Worm (Caenorhabditis elegans) whole organism, young adult: ENCODE measurements around the gene F49C5.12.
"Not testable (repeated sequence)": the region's sequence is repeated elsewhere in the genome, so short reads cannot be mapped to it uniquely, and the experiment has no call there.

Source experiments
- B0336.3 ChIP-seq: fragments of 200-800 bp; sonication (Bioruptor generic); IDR thresholded peaks from 2 replicates; pipeline ENCODE4 v1.3.6; 2022; ENCODE audit warnings: missing genetic modification characterization, missing compliant biosample characterization
- F49E8.2 ChIP-seq: sonication (generic microtip); optimal IDR thresholded peaks from 3 replicates; lab custom pipeline; 2017; ENCODE audit warnings: missing genetic modification characterization, mild to moderate bottlenecking, missing compliant biosample characterization, antibody characterized with exemption, moderate library complexity; ENCODE audit not compliant: insufficient read depth
- F52B5.7 ChIP-seq: sonication (generic microtip); optimal IDR thresholded peaks from 2 replicates; lab custom pipeline; 2016; ENCODE audit warnings: mild to moderate bottlenecking, missing genetic modification characterization, missing compliant biosample characterization
- Y53G8AR.9 ChIP-seq: fragments of 200-800 bp; sonication (Bioruptor generic); conservative IDR thresholded peaks from 2 replicates; pipeline ENCODE4 v1.3.6; 2022; ENCODE audit warnings: missing genetic modification reagents, missing genetic modification characterization, missing compliant biosample characterization
- Y67H2A.10 ChIP-seq: fragments of 200-800 bp; sonication (Bioruptor generic); conservative IDR thresholded peaks from 2 replicates; pipeline ENCODE4 v1.3.6; 2022; ENCODE audit warnings: missing genetic modification reagents, missing genetic modification characterization, missing compliant biosample characterization
- Y79H2A.3 ChIP-seq: fragments of 200-800 bp; sonication (Bioruptor generic); conservative IDR thresholded peaks from 2 replicates; pipeline ENCODE4 v1.3.6; 2022; ENCODE audit warnings: missing genetic modification reagents, missing genetic modification characterization, missing compliant biosample characterization
- akir-1 ChIP-seq: fragments of 200-800 bp; sonication (Bioruptor generic); optimal IDR thresholded peaks from 2 replicates; lab custom pipeline; 2018; ENCODE audit warnings: mild to moderate bottlenecking, missing genetic modification characterization, moderate library complexity, missing compliant biosample characterization
- ama-1 ChIP-seq, 3 experiments: fragments of 150-350 bp in 1 of 3; sonication (generic microtip) in 2 of 3; optimal IDR thresholded peaks; 2 replicates each; lab custom pipeline; 2014 to 2018; ENCODE audit warnings: missing biosample characterization in 2 of 3, missing genetic modification characterization in 2 of 3, missing genetic modification reagents in 2 of 3
- athp-1 ChIP-seq: sonication (generic microtip); optimal IDR thresholded peaks from 2 replicates; lab custom pipeline; 2017; ENCODE audit warnings: mild to moderate bottlenecking, missing genetic modification characterization, missing compliant biosample characterization
- attf-3 ChIP-seq: fragments of 200-800 bp; sonication (Bioruptor generic); conservative IDR thresholded peaks from 2 replicates; pipeline ENCODE4 v1.3.6; 2022; ENCODE audit warnings: missing genetic modification reagents, missing genetic modification characterization, missing compliant biosample characterization
- bed-2 ChIP-seq: fragments of 200-800 bp; sonication (Bioruptor generic); IDR thresholded peaks from 2 replicates; pipeline ENCODE4 v1.3.6; 2022; ENCODE audit warnings: missing genetic modification reagents, missing genetic modification characterization, missing compliant biosample characterization
- cebp-1 ChIP-seq, 2 experiments: fragments of 200-800 bp in 1 of 2; sonication (Bioruptor generic) in 1 of 2; sonication (generic microtip) in 1 of 2; IDR thresholded peaks in 1 of 2; optimal IDR thresholded peaks in 1 of 2; 2 replicates each; pipeline versions ENCODE4 v1.3.6 to Lab custom; 2017 to 2022; ENCODE audit warnings: missing compliant biosample characterization in 2 of 2, missing genetic modification characterization in 2 of 2, mild to moderate bottlenecking in 1 of 2, missing genetic modification reagents in 1 of 2, moderate library complexity in 1 of 2
- die-1 ChIP-seq: sonication (generic microtip); optimal IDR thresholded peaks from 2 replicates; lab custom pipeline; 2016; ENCODE audit warnings: missing genotype, mild to moderate bottlenecking, missing genetic modification characterization, missing compliant biosample characterization
- dpff-1 ChIP-seq: sonication (generic microtip); optimal IDR thresholded peaks from 2 replicates; lab custom pipeline; 2017; ENCODE audit warnings: mild to moderate bottlenecking, missing genetic modification characterization, missing compliant biosample characterization
- egl-18 ChIP-seq: fragments of 200-800 bp; sonication (Bioruptor generic); IDR thresholded peaks from 2 replicates; pipeline ENCODE4 v1.3.6; 2022; ENCODE audit warnings: missing genetic modification reagents, missing genetic modification characterization, missing compliant biosample characterization
- egl-44 ChIP-seq: fragments of 200-800 bp; sonication (Bioruptor generic); IDR thresholded peaks from 2 replicates; pipeline ENCODE4 v1.3.6; 2022; ENCODE audit warnings: missing genetic modification reagents, missing genetic modification characterization, missing compliant biosample characterization
- ekl-4 ChIP-seq: fragments of 200-800 bp; sonication (Bioruptor generic); IDR thresholded peaks from 2 replicates; pipeline ENCODE4 v1.3.6; 2022; ENCODE audit warnings: missing genetic modification reagents, missing genetic modification characterization, missing compliant biosample characterization
- ets-4 ChIP-seq: fragments of 200-800 bp; sonication (Bioruptor generic); optimal IDR thresholded peaks from 2 replicates; lab custom pipeline; 2018; ENCODE audit warnings: mild to moderate bottlenecking, missing genetic modification characterization, missing compliant biosample characterization
- fkh-3 ChIP-seq: sonication (generic microtip); optimal IDR thresholded peaks from 2 replicates; lab custom pipeline; 2016; ENCODE audit warnings: mild to moderate bottlenecking, missing genetic modification characterization, missing compliant biosample characterization
- hrde-1 ChIP-seq: sonication (generic microtip); optimal IDR thresholded peaks from 2 replicates; lab custom pipeline; 2016; ENCODE audit warnings: missing genetic modification characterization, mild to moderate bottlenecking, missing compliant biosample characterization, moderate library complexity, missing genotype, missing genetic modification reagents, borderline replicate concordance
- hsf-1 ChIP-seq: fragments of 200-800 bp; sonication (Bioruptor generic); IDR thresholded peaks from 2 replicates; pipeline ENCODE4 v1.3.6; 2022; ENCODE audit warnings: missing genetic modification reagents, missing genetic modification characterization, missing compliant biosample characterization
- let-607 ChIP-seq, 2 experiments: fragments of 200-800 bp in 1 of 2; sonication (Bioruptor generic) in 1 of 2; sonication (generic microtip) in 1 of 2; optimal IDR thresholded peaks; 2 replicates each; lab custom pipeline; 2016 to 2018; ENCODE audit warnings: mild to moderate bottlenecking in 2 of 2, missing compliant biosample characterization in 2 of 2, missing genetic modification characterization in 2 of 2, moderate library complexity in 2 of 2, missing genotype in 1 of 2
- lin-40 ChIP-seq: sonication (generic microtip); optimal IDR thresholded peaks from 2 replicates; lab custom pipeline; 2016; ENCODE audit warnings: missing genetic modification characterization, mild to moderate bottlenecking, missing compliant biosample characterization, missing genotype, missing genetic modification reagents
- lsy-27 ChIP-seq: sonication (generic microtip); optimal IDR thresholded peaks from 2 replicates; lab custom pipeline; 2017; ENCODE audit warnings: missing genetic modification characterization, mild to moderate bottlenecking, missing compliant biosample characterization, antibody characterized with exemption, missing genotype, borderline replicate concordance; ENCODE audit not compliant: insufficient read depth
- madf-10 ChIP-seq: sonication (generic microtip); optimal IDR thresholded peaks from 2 replicates; lab custom pipeline; 2016; ENCODE audit warnings: mild to moderate bottlenecking, missing genetic modification characterization, missing compliant biosample characterization
- madf-3 ChIP-seq: fragments of 200-800 bp; sonication (Bioruptor generic); IDR thresholded peaks from 2 replicates; pipeline ENCODE4 v1.3.6; 2022; ENCODE audit warnings: missing genetic modification reagents, missing genetic modification characterization, missing compliant biosample characterization
- mcd-1 ChIP-seq: fragments of 200-800 bp; sonication (Bioruptor generic); IDR thresholded peaks from 2 replicates; pipeline ENCODE4 v1.3.6; 2022; ENCODE audit warnings: missing genetic modification reagents, missing genetic modification characterization, missing compliant biosample characterization
- nhr-90 ChIP-seq: sonication (generic microtip); optimal IDR thresholded peaks from 2 replicates; lab custom pipeline; 2016; ENCODE audit warnings: missing genotype, mild to moderate bottlenecking, missing genetic modification characterization, missing compliant biosample characterization
- pha-4 ChIP-seq: fragments of 150-350 bp; sonication (generic microtip); optimal IDR thresholded peaks from 2 replicates; lab custom pipeline; 2014; ENCODE audit warnings: missing biosample characterization, missing genetic modification reagents, missing genetic modification characterization
- rcor-1 ChIP-seq: fragments of 200-800 bp; sonication (Bioruptor generic); IDR thresholded peaks from 2 replicates; pipeline ENCODE4 v1.3.6; 2022; ENCODE audit warnings: missing genetic modification reagents, missing genetic modification characterization, missing compliant biosample characterization
- snpc-4 ChIP-seq, 5 experiments: fragments of 150-350 bp in 1 of 5; sonication (generic microtip) in 4 of 5; optimal IDR thresholded peaks; 2 replicates each; lab custom pipeline; 2014 to 2018; ENCODE audit warnings: missing genetic modification characterization in 5 of 5, missing biosample characterization in 3 of 5, antibody characterized with exemption in 2 of 5, mild to moderate bottlenecking in 2 of 5, missing compliant biosample characterization in 2 of 5, missing genotype in 2 of 5, moderate library complexity in 2 of 5, missing genetic modification reagents in 1 of 5
- xnd-1 ChIP-seq: sonication (generic microtip); optimal IDR thresholded peaks from 2 replicates; lab custom pipeline; 2016; ENCODE audit warnings: missing genotype, missing genetic modification reagents, missing genetic modification characterization, missing compliant biosample characterization
- zim-3 ChIP-seq: sonication (generic microtip); optimal IDR thresholded peaks from 2 replicates; lab custom pipeline; 2017; ENCODE audit warnings: mild to moderate bottlenecking, missing genetic modification characterization, moderate library complexity, missing compliant biosample characterization
- ztf-25 ChIP-seq: fragments of 200-800 bp; sonication (Bioruptor generic); IDR thresholded peaks from 2 replicates; pipeline ENCODE4 v1.3.6; 2022; ENCODE audit warnings: missing genetic modification reagents, missing genetic modification characterization, missing compliant biosample characterization
- ztf-26 ChIP-seq: sonication (generic microtip); optimal IDR thresholded peaks from 2 replicates; lab custom pipeline; 2017; ENCODE audit warnings: missing genetic modification characterization, missing compliant biosample characterization

F49C5.12 gene

DNA sequence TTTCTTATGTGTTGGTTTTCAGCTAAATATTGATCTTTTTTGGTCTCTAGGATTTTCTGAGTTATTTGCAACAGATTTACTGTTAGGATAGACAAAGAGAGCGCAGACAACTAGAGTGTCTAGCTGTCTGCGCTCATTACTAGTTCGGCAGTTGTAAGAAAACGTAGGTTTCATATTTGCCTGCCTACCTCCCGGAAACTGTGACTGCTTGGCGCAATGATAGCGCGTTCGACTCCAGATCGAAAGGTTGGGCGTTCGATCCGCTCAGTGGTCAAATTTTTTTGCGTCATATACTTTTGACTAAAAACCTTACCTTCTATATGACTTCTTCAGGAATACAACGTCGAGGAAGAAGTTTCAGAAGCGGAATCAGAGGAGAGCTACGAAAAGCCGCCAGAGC lies 20.7 kb downstream of the F49C5.12 start (continued):
- TF ChIP-seq dpff-1 (tag; lab: Kevin White, UChicago), result no peak

DNA sequence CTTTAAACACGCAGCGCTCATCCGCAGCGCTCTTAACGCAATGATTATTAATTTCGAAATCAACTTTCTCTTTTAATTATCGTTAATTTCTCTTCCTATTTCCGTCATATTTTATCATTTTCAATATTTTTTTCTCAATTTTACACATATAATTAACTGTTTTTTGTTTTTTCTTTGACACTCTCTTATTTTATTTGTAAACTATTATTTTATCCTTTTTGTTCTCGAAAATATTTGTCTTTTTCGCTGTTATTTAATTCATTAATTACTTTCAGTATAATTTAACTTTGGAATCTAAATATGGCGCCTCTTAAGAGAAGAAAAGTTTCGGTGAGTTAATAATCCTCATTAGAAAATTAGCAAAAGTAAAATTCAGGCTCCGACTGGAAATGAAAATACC lies 23.9 kb downstream of the F49C5.12 start, which contains the start of gene F49C5.3:
TSS of gene F49C5.3 (plus strand) at position 301 of the 400 bp plus-strand sequence.
- not testable (repeated sequence) for TF ChIP-seq ama-1 (optimal IDR thresholded peaks at IDR 0.05; lab: Kevin White, UChicago); ama-1 (GFP tag; optimal IDR thresholded peaks at IDR 0.05; lab: Kevin White, UChicago); fkh-3 (tag; lab: Kevin White, UChicago); die-1 (tag; lab: Kevin White, UChicago)

- TF ChIP-seq attf-3 (GFP tag; lab: Robert Waterston, UW) (no peak), lin-40 (tag; lab: Kevin White, UChicago) (no peak), xnd-1 (no peak), Y53G8AR.9 (no peak), F49E8.2 (tag; lab: Kevin White, UChicago) (no peak), Y67H2A.10 (GFP tag; lab: Robert Waterston, UW) (no peak), F52B5.7 (no peak), madf-3 (GFP tag; lab: Robert Waterston, UW) (no peak)
- TF ChIP-seq, all 124 proteins: peak for 0
Observed at ce11 chrII:12535297-12535803, 24.8 kb downstream of the F49C5.12 start, which contains the start of gene nimk-1. Gene nimk-1 (plus strand): TSS chrII:12535753.

- no peak for TF ChIP-seq fkh-3 (tag; lab: Kevin White, UChicago)
- no peak for TF ChIP-seq Y79H2A.3 (GFP tag; lab: Robert Waterston, UW)
- TF ChIP-seq egl-44, result no peak
- no peak for TF ChIP-seq egl-18
- no peak for TF ChIP-seq ztf-25
- TF ChIP-seq mcd-1, result no peak
- TF ChIP-seq zim-3 (tag; lab: Kevin White, UChicago), result no peak
- no peak for TF ChIP-seq ekl-4 (GFP tag; lab: Robert Waterston, UW)
- TF ChIP-seq Y67H2A.10 (GFP tag; lab: Robert Waterston, UW), result no peak
- no peak for TF ChIP-seq pha-4 (tag; lab: Kevin White, UChicago)
- no peak for TF ChIP-seq ztf-26 (tag; lab: Kevin White, UChicago)
- no peak for TF ChIP-seq hsf-1 (GFP tag; lab: Robert Waterston, UW)
- TF ChIP-seq Y53G8AR.9, result no peak
Observed at ce11 chrII:12530958-12531357, 29.2 kb downstream of the F49C5.12 start, which contains the start of gene srx-120. Gene srx-120 (plus strand): TSS chrII:12531258.

- no peak for TF ChIP-seq let-607 (tag; optimal IDR thresholded peaks at IDR 0.05; lab: Kevin White, UChicago)
- no peak for TF ChIP-seq akir-1 (GFP tag; lab: Kevin White, UChicago)
- TF ChIP-seq hsf-1 (GFP tag; lab: Robert Waterston, UW), result no peak
- TF ChIP-seq, all 124 proteins: peak for 0
Observed at ce11 chrII:12527947-12528346, 32.2 kb downstream of the F49C5.12 start, which contains the start of gene srx-119. Gene srx-119 (plus strand): TSS chrII:12528247.

ce11 chrII:12525526-12525925 lies 34.6 kb downstream of the F49C5.12 start, which contains the start of gene srx-118:
Gene srx-118 (plus strand): TSS chrII:12525826.
- no peak for TF ChIP-seq rcor-1 (GFP tag; lab: Robert Waterston, UW)
- TF ChIP-seq nhr-90 (tag; lab: Kevin White, UChicago), result no peak
- no peak for TF ChIP-seq B0336.3 (GFP tag; lab: Robert Waterston, UW)
- TF ChIP-seq athp-1 (tag; lab: Kevin White, UChicago), result no peak
- TF ChIP-seq fkh-3 (tag; lab: Kevin White, UChicago), result no peak
- no peak for TF ChIP-seq ets-4
- TF ChIP-seq xnd-1, result no peak
- TF ChIP-seq madf-10 (tag; lab: Kevin White, UChicago), result no peak
- TF ChIP-seq cebp-1 (GFP tag; IDR thresholded peaks at IDR 0.05; lab: Robert Waterston, UW), result no peak
- TF ChIP-seq cebp-1 (tag; optimal IDR thresholded peaks at IDR 0.05; lab: Kevin White, UChicago), result no peak
- no peak for TF ChIP-seq snpc-4 (GFP tag; optimal IDR thresholded peaks at IDR 0.05; lab: Kevin White, UChicago)
- no peak for TF ChIP-seq snpc-4 (tag; optimal IDR thresholded peaks at IDR 0.05; lab: Kevin White, UChicago)
- no peak for TF ChIP-seq lsy-27 (tag; lab: Kevin White, UChicago)
- no peak for TF ChIP-seq bed-2 (GFP tag; lab: Robert Waterston, UW)
- no peak for TF ChIP-seq hrde-1
